Worm (Caenorhabditis elegans) whole organism, L3 larva: ENCODE measurements around the gene smg-3.

Source experiments
- R02D3.7 ChIP-seq: fragments of 150-350 bp; optimal IDR thresholded peaks from 2 replicates; lab custom pipeline; 2014; ENCODE audit warnings: missing biosample characterization, missing genetic modification characterization
- ZK546.5 ChIP-seq: sonication (generic microtip); optimal IDR thresholded peaks from 2 replicates; lab custom pipeline; 2017; ENCODE audit warnings: missing biosample characterization, missing genetic modification characterization
- aly-2 ChIP-seq: fragments of 150-350 bp; optimal IDR thresholded peaks from 2 replicates; lab custom pipeline; 2014; ENCODE audit warnings: missing biosample characterization, missing genetic modification characterization
- ama-1 ChIP-seq: fragments of 150-350 bp; optimal IDR thresholded peaks from 2 replicates; lab custom pipeline; 2018
- ceh-16 ChIP-seq: sonication (generic microtip); optimal IDR thresholded peaks from 2 replicates; lab custom pipeline; 2017; ENCODE audit warnings: missing biosample characterization, missing genetic modification characterization
- ceh-28 ChIP-seq: fragments of 150-350 bp; optimal IDR thresholded peaks from 2 replicates; lab custom pipeline; 2014; ENCODE audit warnings: missing biosample characterization, missing genetic modification reagents, missing genetic modification characterization
- ceh-9 ChIP-seq: sonication (generic microtip); optimal IDR thresholded peaks from 2 replicates; lab custom pipeline; 2018; ENCODE audit warnings: missing biosample characterization, missing genetic modification characterization
- daf-12 ChIP-seq: fragments of 150-350 bp; optimal IDR thresholded peaks from 2 replicates; lab custom pipeline; 2014; ENCODE audit warnings: missing biosample characterization, missing genetic modification reagents, missing genetic modification characterization
- egl-27 ChIP-seq: sonication (generic microtip); optimal IDR thresholded peaks from 4 replicates; lab custom pipeline; 2017; ENCODE audit warnings: missing biosample characterization, missing genetic modification reagents, missing genetic modification characterization
- egl-5 ChIP-seq: fragments of 150-350 bp; optimal IDR thresholded peaks from 2 replicates; lab custom pipeline; 2017; ENCODE audit warnings: missing biosample characterization, missing genetic modification reagents, missing genetic modification characterization, inconsistent platforms
- elt-1 ChIP-seq: fragments of 150-350 bp; optimal IDR thresholded peaks from 2 replicates; lab custom pipeline; 2014; ENCODE audit warnings: missing biosample characterization, missing genetic modification characterization
- elt-2 ChIP-seq: sonication (generic microtip); optimal IDR thresholded peaks from 2 replicates; lab custom pipeline; 2016; ENCODE audit warnings: missing genetic modification reagents, mild to moderate bottlenecking, missing genetic modification characterization, missing compliant biosample characterization
- elt-3 ChIP-seq, 3 experiments: fragments of 150-350 bp in 1 of 3; sonication (generic microtip) in 2 of 3; optimal IDR thresholded peaks; 2 replicates in 2 of 3; 4 replicates in 1 of 3; lab custom pipeline; 2014 to 2017; ENCODE audit warnings: missing biosample characterization in 3 of 3, missing genetic modification characterization in 3 of 3
- eor-1 ChIP-seq, 2 experiments: fragments of 150-350 bp; optimal IDR thresholded peaks; 2 replicates each; lab custom pipeline; 2014 to 2018; ENCODE audit warnings: missing biosample characterization in 2 of 2, missing genetic modification characterization in 2 of 2
- fkh-10 ChIP-seq: sonication (generic microtip); optimal IDR thresholded peaks from 2 replicates; lab custom pipeline; 2017; ENCODE audit warnings: missing biosample characterization, missing genetic modification reagents, missing genetic modification characterization
- fos-1 ChIP-seq: fragments of 150-350 bp; optimal IDR thresholded peaks from 2 replicates; lab custom pipeline; 2014; ENCODE audit warnings: missing biosample characterization, missing genetic modification characterization
- hmg-11 ChIP-seq: sonication (generic microtip); optimal IDR thresholded peaks from 2 replicates; lab custom pipeline; 2016; ENCODE audit warnings: missing genetic modification characterization, missing compliant biosample characterization
- lin-15B ChIP-seq: fragments of 150-350 bp; optimal IDR thresholded peaks from 2 replicates; lab custom pipeline; 2014; ENCODE audit warnings: missing biosample characterization, missing genetic modification characterization
- lin-39 ChIP-seq: fragments of 150-350 bp; optimal IDR thresholded peaks from 2 replicates; lab custom pipeline; 2018; ENCODE audit warnings: missing biosample characterization, missing genetic modification reagents, missing genetic modification characterization
- mdl-1 ChIP-seq: fragments of 150-350 bp; optimal IDR thresholded peaks from 2 replicates; lab custom pipeline; 2014; ENCODE audit warnings: missing biosample characterization, missing genetic modification characterization
- nfya-1 ChIP-seq: sonication (generic microtip); optimal IDR thresholded peaks from 2 replicates; lab custom pipeline; 2017; ENCODE audit warnings: missing genetic modification characterization, mild to moderate bottlenecking, missing compliant biosample characterization, antibody characterized with exemption, moderate library complexity; ENCODE audit not compliant: insufficient read depth
- nhr-11 ChIP-seq: fragments of 150-350 bp; optimal IDR thresholded peaks from 2 replicates; lab custom pipeline; 2014; ENCODE audit warnings: missing biosample characterization, missing genetic modification characterization
- nhr-12 ChIP-seq: fragments of 150-350 bp; optimal IDR thresholded peaks from 2 replicates; lab custom pipeline; 2014; ENCODE audit warnings: missing biosample characterization, missing genetic modification characterization
- nhr-237 ChIP-seq: fragments of 150-350 bp; optimal IDR thresholded peaks from 2 replicates; lab custom pipeline; 2014; ENCODE audit warnings: missing biosample characterization, missing genetic modification characterization
- nhr-25 ChIP-seq: sonication (generic microtip); optimal IDR thresholded peaks from 2 replicates; lab custom pipeline; 2017; ENCODE audit warnings: missing biosample characterization, missing genetic modification characterization
- nhr-43 ChIP-seq: sonication (generic microtip); optimal IDR thresholded peaks from 2 replicates; lab custom pipeline; 2016; ENCODE audit warnings: mild to moderate bottlenecking, missing genetic modification characterization, missing compliant biosample characterization; ENCODE audit not compliant: poor library complexity, severe bottlenecking
- nhr-67 ChIP-seq: fragments of 150-350 bp; optimal IDR thresholded peaks from 2 replicates; lab custom pipeline; 2014; ENCODE audit warnings: missing biosample characterization, missing genetic modification characterization
- nhr-77 ChIP-seq: fragments of 150-350 bp; optimal IDR thresholded peaks from 2 replicates; lab custom pipeline; 2014; ENCODE audit warnings: missing biosample characterization, missing genetic modification characterization
- pha-4 ChIP-seq: fragments of 150-350 bp; optimal IDR thresholded peaks from 2 replicates; lab custom pipeline; 2014; ENCODE audit warnings: missing biosample characterization, missing genetic modification reagents, missing genetic modification characterization
- pqm-1 ChIP-seq: fragments of 150-350 bp; optimal IDR thresholded peaks from 2 replicates; lab custom pipeline; 2017; ENCODE audit warnings: missing biosample characterization, missing genetic modification characterization, inconsistent platforms
- skn-1 ChIP-seq: fragments of 150-350 bp; optimal IDR thresholded peaks from 2 replicates; lab custom pipeline; 2014; ENCODE audit warnings: missing biosample characterization, missing genetic modification characterization
- unc-39 ChIP-seq: sonication (generic microtip); optimal IDR thresholded peaks from 4 replicates; lab custom pipeline; 2017; ENCODE audit warnings: missing biosample characterization, missing genetic modification characterization
- ztf-11 ChIP-seq: fragments of 150-350 bp; optimal IDR thresholded peaks from 2 replicates; lab custom pipeline; 2014; ENCODE audit warnings: missing biosample characterization, missing genetic modification characterization
- ztf-4 ChIP-seq: fragments of 150-350 bp; optimal IDR thresholded peaks from 2 replicates; lab custom pipeline; 2014; ENCODE audit warnings: missing biosample characterization, missing genetic modification characterization

Gene smg-3

ce11 chrIV:6395190-6395589 lies 22.3 kb upstream of the smg-3 start:
- TF ChIP-seq fkh-10 (GFP tag; lab: Kevin White, UChicago): peak; percentile 52
- no peak for TF ChIP-seq daf-12 (tag; lab: Kevin White, UChicago)

- TF ChIP-seq nhr-11 (tag; lab: Kevin White, UChicago): peak; percentile 73
- no peak for TF ChIP-seq mdl-1 (tag; lab: Kevin White, UChicago)
- no peak for TF ChIP-seq nhr-67 (tag; lab: Kevin White, UChicago)
- no peak for TF ChIP-seq nhr-25 (tag; lab: Kevin White, UChicago)
- peak; percentile 27 for TF ChIP-seq lin-15B (tag; lab: Kevin White, UChicago)
- peak; percentile 51 for TF ChIP-seq egl-5 (tag; lab: Kevin White, UChicago)
- TF ChIP-seq nfya-1: peak; percentile 60
- TF ChIP-seq skn-1 (tag; lab: Kevin White, UChicago): peak; percentile 78
- no peak for TF ChIP-seq egl-27 (tag; lab: Kevin White, UChicago)
- TF ChIP-seq pha-4: no peak
- TF ChIP-seq, all 47 proteins: peak for 5
These were observed 20.4 kb upstream of the smg-3 start for ce11 chrIV:6393329-6393728.

- TF ChIP-seq lin-39 (tag; lab: Kevin White, UChicago): no peak
- peak; percentile 86 for TF ChIP-seq nfya-1
These were observed 18.7 kb upstream of the smg-3 start for ce11 chrIV:6391566-6391965.

ce11 chrIV:6388550-6388949 lies 15.7 kb upstream of the smg-3 start:
- TF ChIP-seq ceh-16 (tag; lab: Kevin White, UChicago) (no peak), skn-1 (tag; lab: Kevin White, UChicago) (no peak), ZK546.5 (tag; lab: Kevin White, UChicago) (no peak), elt-3 (tag; optimal IDR thresholded peaks at IDR 0.05; lab: Kevin White, UChicago) (no peak), ztf-4 (no peak), ceh-28 (no peak), pqm-1 (tag; lab: Kevin White, UChicago) (no peak), nhr-237 (no peak)

- TF ChIP-seq ceh-9 (tag; lab: Kevin White, UChicago) (no peak), unc-39 (no peak), R02D3.7 (tag; lab: Kevin White, UChicago) (no peak), nhr-77 (tag; lab: Kevin White, UChicago) (no peak), ama-1 (lab: Kevin White, UChicago) (no peak), nhr-43 (tag; lab: Kevin White, UChicago) (no peak), fkh-10 (GFP tag; lab: Kevin White, UChicago) (peak; percentile 38), hmg-11 (tag; lab: Kevin White, UChicago) (no peak)
- TF ChIP-seq, all 47 proteins: peak for 1
These were observed 12.1 kb upstream of the smg-3 start for ce11 chrIV:6385010-6385409.

ce11 chrIV:6383970-6384369 lies 11.1 kb upstream of the smg-3 start, which contains the start of gene shl-1:
shl-1 (minus strand) TSS chrIV:6384070.
- TF ChIP-seq elt-2 (tag; lab: Kevin White, UChicago) (no peak), ceh-16 (tag; lab: Kevin White, UChicago) (no peak), nfya-1 (no peak), eor-1 (tag; optimal IDR thresholded peaks at IDR 0.05; lab: Kevin White, UChicago) (no peak), ztf-11 (tag; lab: Kevin White, UChicago) (no peak), nhr-25 (tag; lab: Kevin White, UChicago) (no peak), egl-27 (tag; lab: Kevin White, UChicago) (no peak), aly-2 (tag; lab: Kevin White, UChicago) (no peak), elt-1 (tag; lab: Kevin White, UChicago) (no peak), nhr-12 (no peak), fos-1 (tag; lab: Kevin White, UChicago) (no peak), unc-39 (no peak), mdl-1 (tag; lab: Kevin White, UChicago) (no peak), ceh-28 (no peak)
